Fruit fly (Drosophila melanogaster): Measurements from ENCODE around the gene Pmvk.

Gene Pmvk

dm6 chr2L:19583926-19584392, 3.8 kb upstream of the Pmvk start, which contains the start of the genes PCNA2 and CG10366 (continued):
- TF ChIP-seq cg (GFP tag; optimal IDR thresholded peaks at IDR 0.05) (no peak), Atf3 (GFP tag; optimal IDR thresholded peaks at IDR 0.05) (peak; percentile 65), Sry-β (GFP tag; optimal IDR thresholded peaks at IDR 0.05) (no peak), CG12659 (GFP tag; optimal IDR thresholded peaks at IDR 0.05) (peak; percentile 88), ewg (GFP tag; optimal IDR thresholded peaks at IDR 0.05) (peak; percentile 47), CG1792 (GFP tag; optimal IDR thresholded peaks at IDR 0.05) (peak; percentile 54), Dek (tag; optimal IDR thresholded peaks at IDR 0.05) (peak; percentile 22), yki (optimal IDR thresholded peaks at IDR 0.05) (no peak), Med (GFP tag) (peak; percentile 95), Opbp (GFP tag; IDR thresholded peaks at IDR 0.05; ENCODE audit: partially characterized antibody) (no peak), Scr (GFP tag; IDR thresholded peaks at IDR 0.05; ENCODE audit: partially characterized antibody) (peak; percentile 57), CG12236 (GFP tag; optimal IDR thresholded peaks at IDR 0.05) (peak; percentile 48), mld (GFP tag; IDR thresholded peaks at IDR 0.05; ENCODE audit: partially characterized antibody) (no peak), shn (GFP tag; optimal IDR thresholded peaks at IDR 0.05) (peak; percentile 74), tup (GFP tag; optimal IDR thresholded peaks at IDR 0.05) (peak; percentile 21), Hr3 (GFP tag; optimal IDR thresholded peaks at IDR 0.05) (peak; percentile 59), Hr51 (GFP tag; optimal IDR thresholded peaks at IDR 0.05) (peak; percentile 49 to 56), usp (GFP tag; optimal IDR thresholded peaks at IDR 0.05) (no peak), tx (GFP tag; optimal IDR thresholded peaks at IDR 0.05) (peak; percentile 77), CG13287 (GFP tag; IDR thresholded peaks at IDR 0.05; ENCODE audit: partially characterized antibody) (peak; percentile 68), CG10543 (GFP tag; optimal IDR thresholded peaks at IDR 0.05) (peak; percentile 52), exex (tag; optimal IDR thresholded peaks at IDR 0.05) (no peak), CG30020 (tag; optimal IDR thresholded peaks at IDR 0.05) (peak; percentile 52), CG3995 (GFP tag; optimal IDR thresholded peaks at IDR 0.05) (peak; percentile 65), H15 (GFP tag; IDR thresholded peaks at IDR 0.05) (no peak), CG4854 (GFP tag; optimal IDR thresholded peaks at IDR 0.05) (peak; percentile 52), so (GFP tag; IDR thresholded peaks at IDR 0.05) (no peak), gro (GFP tag; optimal IDR thresholded peaks at IDR 0.05) (peak; percentile 52), NK7.1 (GFP tag; optimal IDR thresholded peaks at IDR 0.05) (peak; percentile 2), fd3F (GFP tag; optimal IDR thresholded peaks at IDR 0.05) (peak; percentile 38), ap (GFP tag; IDR thresholded peaks at IDR 0.05) (no peak), HLH3B (GFP tag; IDR thresholded peaks at IDR 0.05) (0 out of 2 replicates have a peak, but pooled peaks have one; percentile 9), CG12391 (tag; optimal IDR thresholded peaks at IDR 0.05) (peak; percentile 79), en (GFP tag; optimal IDR thresholded peaks at IDR 0.05) (peak; percentile 6), CG33213 (GFP tag; optimal IDR thresholded peaks at IDR 0.05) (peak; percentile 89), maf-S (GFP tag; optimal IDR thresholded peaks at IDR 0.05) (peak; percentile 59), kay (GFP tag; optimal IDR thresholded peaks at IDR 0.05) (peak; percentile 49), pros (GFP tag; optimal IDR thresholded peaks at IDR 0.05) (no peak), prd (optimal IDR thresholded peaks at IDR 0.05) (no peak), prd (GFP tag; IDR thresholded peaks at IDR 0.05) (peak; percentile 67), CoRest (tag; optimal IDR thresholded peaks at IDR 0.05) (peak; percentile 84), stc (GFP tag; IDR thresholded peaks at IDR 0.05) (no peak), jumu (GFP tag; optimal IDR thresholded peaks at IDR 0.05) (peak; percentile 78), CG13424 (tag; optimal IDR thresholded peaks at IDR 0.05) (peak; percentile 81), jing (GFP tag; optimal IDR thresholded peaks at IDR 0.05) (peak; percentile 1), CkIIα-i1 (GFP tag; IDR thresholded peaks at IDR 0.05) (no peak), CG11456 (GFP tag; IDR thresholded peaks at IDR 0.05) (peak; percentile 60; the same call in 1 of the 3 replicates), CG2120 (GFP tag; optimal IDR thresholded peaks at IDR 0.05) (peak; percentile 82), scrt (GFP tag; optimal IDR thresholded peaks at IDR 0.05) (no peak), Side (GFP tag; optimal IDR thresholded peaks at IDR 0.05) (peak; percentile 71), corto (GFP tag; optimal IDR thresholded peaks at IDR 0.05) (no peak)

Measured in whole organism, embryonic.